Worm (Caenorhabditis elegans) whole organism, mixed stage, embryonic: ENCODE results near the gene W09G12.9.

Experiments
- elt-3 ChIP-seq: fragments of 150-350 bp; optimal IDR thresholded peaks from 2 replicates; lab custom pipeline; 2014; ENCODE audit warnings: missing biosample characterization, missing genetic modification characterization
- nhr-12 ChIP-seq: fragments of 150-350 bp; optimal IDR thresholded peaks from 2 replicates; lab custom pipeline; 2014; ENCODE audit warnings: missing biosample characterization, missing genetic modification characterization
- nhr-2 ChIP-seq: fragments of 150-350 bp; optimal IDR thresholded peaks from 2 replicates; lab custom pipeline; 2014; ENCODE audit warnings: missing biosample characterization, missing genetic modification characterization
- nhr-237 ChIP-seq: fragments of 150-350 bp; optimal IDR thresholded peaks from 2 replicates; lab custom pipeline; 2014; ENCODE audit warnings: missing biosample characterization, missing genetic modification characterization
- pha-4 ChIP-seq: fragments of 150-350 bp; optimal IDR thresholded peaks from 2 replicates; lab custom pipeline; 2018; ENCODE audit warnings: missing biosample characterization, missing genetic modification reagents, missing genetic modification characterization
- snpc-4 ChIP-seq: fragments of 150-350 bp; optimal IDR thresholded peaks from 2 replicates; lab custom pipeline; 2014; ENCODE audit warnings: missing biosample characterization, missing genetic modification characterization
- unc-62 ChIP-seq: fragments of 150-350 bp; optimal IDR thresholded peaks from 2 replicates; lab custom pipeline; 2014; ENCODE audit warnings: missing biosample characterization, missing genetic modification reagents, missing genetic modification characterization
- zip-8 ChIP-seq: fragments of 150-350 bp; optimal IDR thresholded peaks from 2 replicates; lab custom pipeline; 2014; ENCODE audit warnings: missing biosample characterization, missing genetic modification characterization
- ztf-11 ChIP-seq: fragments of 150-350 bp; optimal IDR thresholded peaks from 2 replicates; lab custom pipeline; 2014; ENCODE audit warnings: missing biosample characterization, missing genetic modification characterization

DNA sequence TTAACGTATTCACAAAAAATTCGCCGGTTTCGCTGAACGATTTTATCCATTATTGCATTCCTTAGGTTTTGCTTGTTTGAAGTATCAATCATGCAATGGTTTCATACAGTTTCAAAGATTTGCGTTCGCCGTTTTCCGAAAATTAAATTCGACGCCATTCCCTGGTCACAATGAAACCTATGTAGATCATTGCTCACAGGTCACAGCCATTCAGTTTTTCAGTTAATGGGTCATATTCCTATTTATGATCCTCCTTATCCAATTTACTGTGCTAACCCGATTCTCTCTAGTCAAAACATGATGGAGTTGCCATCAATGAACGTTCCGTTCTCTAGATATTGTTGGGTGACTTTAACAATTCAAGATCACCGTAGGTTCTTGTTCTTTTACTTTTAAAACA lies 48.5 kb downstream of the W09G12.9 start, which contains the start of gene F38A1.13:
- no peak for TF ChIP-seq nhr-12
- no peak for TF ChIP-seq zip-8 (tag; lab: Kevin White, UChicago)
- TF ChIP-seq nhr-237 = no peak
- no peak for TF ChIP-seq pha-4 (tag; lab: Kevin White, UChicago)
- no peak for TF ChIP-seq elt-3
- TF ChIP-seq nhr-2 (tag; lab: Kevin White, UChicago) = no peak
- TF ChIP-seq unc-62 (GFP tag; lab: Kevin White, UChicago) = no peak
- no peak for TF ChIP-seq snpc-4 (tag; lab: Kevin White, UChicago)
- no peak for TF ChIP-seq ztf-11 (tag; lab: Kevin White, UChicago)
